Worm (Caenorhabditis elegans) whole organism, midembryonic: Measurements from ENCODE around the gene cyn-6.

Experiments used
- T22C8.4 ChIP-seq: fragments of 200-800 bp; sonication (Bioruptor generic); IDR thresholded peaks from 2 replicates; pipeline ENCODE4 v1.3.6; 2022; ENCODE audit warnings: missing genetic modification characterization, missing compliant biosample characterization
- cog-1 ChIP-seq: sonication (generic microtip); optimal IDR thresholded peaks from 2 replicates; lab custom pipeline; 2016; ENCODE audit warnings: missing genetic modification characterization, missing compliant biosample characterization
- flt-1 ChIP-seq: fragments of 200-800 bp; sonication (Bioruptor generic); IDR thresholded peaks from 2 replicates; pipeline ENCODE4 v1.3.6; 2022; ENCODE audit warnings: missing genetic modification characterization, missing compliant biosample characterization
- klf-2 ChIP-seq: fragments of 200-800 bp; sonication (Bioruptor generic); conservative IDR thresholded peaks from 2 replicates; pipeline ENCODE4 v1.3.6; 2022; ENCODE audit warnings: missing genetic modification reagents, missing genetic modification characterization, missing compliant biosample characterization
- med-1 ChIP-seq: sonication (generic microtip); optimal IDR thresholded peaks from 2 replicates; lab custom pipeline; 2017; ENCODE audit warnings: missing genetic modification characterization, mild to moderate bottlenecking, missing compliant biosample characterization, antibody characterized with exemption, missing genetic modification reagents; ENCODE audit not compliant: insufficient read depth
- ref-1 ChIP-seq: fragments of 200-800 bp; sonication (Bioruptor generic); conservative IDR thresholded peaks from 2 replicates; pipeline ENCODE4 v1.3.6; 2022; ENCODE audit warnings: missing genetic modification reagents, missing genetic modification characterization, missing compliant biosample characterization
- tab-1 ChIP-seq: fragments of 200-800 bp; sonication (Bioruptor generic); IDR thresholded peaks from 2 replicates; pipeline ENCODE4 v1.3.6; 2022; ENCODE audit warnings: missing genetic modification characterization, missing compliant biosample characterization
- ztf-23 ChIP-seq: fragments of 200-800 bp; sonication (Bioruptor generic); IDR thresholded peaks from 2 replicates; pipeline ENCODE4 v1.3.6; 2022; ENCODE audit warnings: missing genetic modification reagents, missing genetic modification characterization, missing compliant biosample characterization
- ztf-29 ChIP-seq: fragments of 200-800 bp; sonication (Bioruptor generic); IDR thresholded peaks from 2 replicates; pipeline ENCODE4 v1.3.6; 2022; ENCODE audit warnings: missing genetic modification reagents, missing genetic modification characterization, missing compliant biosample characterization

ce11 chrIII:728074-728473 lies 45.1 kb upstream of the cyn-6 start:
- no peak for TF ChIP-seq ztf-23
- TF ChIP-seq klf-2 (GFP tag; lab: Robert Waterston, UW): no peak
- no peak for TF ChIP-seq flt-1 (GFP tag; lab: Robert Waterston, UW)
- TF ChIP-seq tab-1 (GFP tag; lab: Robert Waterston, UW): no peak
- TF ChIP-seq med-1 (GFP tag; lab: Kevin White, UChicago): no peak
- TF ChIP-seq ref-1 (GFP tag; lab: Robert Waterston, UW): no peak
- no peak for TF ChIP-seq ztf-29 (GFP tag; lab: Robert Waterston, UW)
- no peak for TF ChIP-seq T22C8.4
- no peak for TF ChIP-seq cog-1 (tag; lab: Kevin White, UChicago)
